Fruit fly (Drosophila melanogaster) whole organism, embryonic: ENCODE results near the gene COX7AL.

Source experiments
- Atf-2 ChIP-seq: fragments of 200-800 bp; sonication (Bioruptor generic); optimal IDR thresholded peaks from 2 replicates; lab custom pipeline; 2016; ENCODE audit warnings: missing biosample characterization, missing genetic modification characterization
- BEAF-32 ChIP-seq: fragments of 200-800 bp; sonication (Bioruptor generic); optimal IDR thresholded peaks from 3 replicates; lab custom pipeline; 2017; ENCODE audit warnings: missing biosample characterization, missing genetic modification characterization, mild to moderate bottlenecking, moderate library complexity, missing genetic modification reagents
- Bgb ChIP-seq: fragments of 200-800 bp; sonication (Bioruptor generic); IDR thresholded peaks from 2 replicates; pipeline ENCODE4 v1.3.6; 2022; ENCODE audit warnings: missing biosample characterization, missing genetic modification characterization; ENCODE audit not compliant: partially characterized antibody
- BtbVII ChIP-seq: fragments of 200-800 bp; sonication (Bioruptor generic); optimal IDR thresholded peaks from 3 replicates; lab custom pipeline; 2017; ENCODE audit warnings: missing biosample characterization, mild to moderate bottlenecking, missing genetic modification characterization
- CG10462 ChIP-seq: fragments of 200-800 bp; sonication (Bioruptor generic); optimal IDR thresholded peaks from 2 replicates; lab custom pipeline; 2016; ENCODE audit warnings: missing biosample characterization, missing genetic modification characterization
- CG11247 ChIP-seq: fragments of 200-800 bp; sonication (Bioruptor generic); IDR thresholded peaks from 2 replicates; pipeline ENCODE4 v1.3.6; 2022; ENCODE audit warnings: missing biosample characterization, missing genetic modification characterization
- CG15011 ChIP-seq: fragments of 200-800 bp; sonication (Bioruptor generic); optimal IDR thresholded peaks from 3 replicates; lab custom pipeline; 2018; ENCODE audit warnings: missing biosample characterization, mild to moderate bottlenecking, missing genetic modification characterization
- CG17361 ChIP-seq: fragments of 200-800 bp; sonication (Bioruptor generic); IDR thresholded peaks from 3 replicates; pipeline ENCODE4 v1.3.6; 2022; ENCODE audit warnings: missing biosample characterization, missing genetic modification characterization
- CG17385 ChIP-seq: fragments of 200-800 bp; sonication (Bioruptor generic); optimal IDR thresholded peaks from 3 replicates; lab custom pipeline; 2018; ENCODE audit warnings: missing biosample characterization, mild to moderate bottlenecking, missing genetic modification characterization
- CG17829 ChIP-seq: fragments of 200-800 bp; optimal IDR thresholded peaks from 2 replicates; lab custom pipeline; 2019; ENCODE audit warnings: missing biosample characterization, mild to moderate bottlenecking, missing genetic modification characterization, moderate library complexity
- CG18011 ChIP-seq: fragments of 200-800 bp; sonication (Bioruptor generic); optimal IDR thresholded peaks from 2 replicates; lab custom pipeline; 2017; ENCODE audit warnings: missing biosample characterization, missing genetic modification characterization, mild to moderate bottlenecking, moderate library complexity, missing genotype
- CG4282 ChIP-seq: fragments of 200-800 bp; sonication (Bioruptor generic); optimal IDR thresholded peaks from 2 replicates; lab custom pipeline; 2016; ENCODE audit warnings: missing biosample characterization, missing genetic modification characterization
- CG43689 ChIP-seq: fragments of 200-800 bp; sonication (Bioruptor generic); IDR thresholded peaks from 2 replicates; pipeline ENCODE4 v1.3.6; 2022; ENCODE audit warnings: missing biosample characterization, missing genetic modification characterization
- CG6272 ChIP-seq: fragments of 200-800 bp; sonication (Bioruptor generic); IDR thresholded peaks from 2 replicates; pipeline ENCODE4 v1.3.6; 2022; ENCODE audit warnings: missing biosample characterization, missing genetic modification characterization
- CG6813 ChIP-seq: fragments of 200-800 bp; sonication (Bioruptor generic); optimal IDR thresholded peaks from 2 replicates; lab custom pipeline; 2017; ENCODE audit warnings: missing biosample characterization, missing genetic modification characterization, mild to moderate bottlenecking, moderate library complexity, missing genetic modification reagents
- CG7928 ChIP-seq: fragments of 200-800 bp; sonication (Bioruptor generic); optimal IDR thresholded peaks from 2 replicates; lab custom pipeline; 2017; ENCODE audit warnings: missing biosample characterization, mild to moderate bottlenecking, missing genetic modification characterization
- CG8359 ChIP-seq: fragments of 200-800 bp; sonication (Bioruptor generic); optimal IDR thresholded peaks from 2 replicates; lab custom pipeline; 2017; ENCODE audit warnings: missing biosample characterization, mild to moderate bottlenecking, missing genetic modification characterization, borderline replicate concordance
- D19B ChIP-seq: fragments of 200-800 bp; sonication (Bioruptor generic); optimal IDR thresholded peaks from 2 replicates; lab custom pipeline; 2017; ENCODE audit warnings: missing biosample characterization, mild to moderate bottlenecking, missing genetic modification characterization
- Dip3 ChIP-seq: fragments of 200-800 bp; sonication (Bioruptor generic); optimal IDR thresholded peaks from 3 replicates; lab custom pipeline; 2016; ENCODE audit warnings: missing biosample characterization, missing genetic modification characterization
- Dll ChIP-seq: fragments of 200-800 bp; sonication (Bioruptor generic); IDR thresholded peaks from 4 replicates; pipeline ENCODE4 v1.3.6; 2022; ENCODE audit warnings: missing biosample characterization, missing genetic modification characterization; ENCODE audit not compliant: partially characterized antibody
- Elba2 ChIP-seq: fragments of 200-800 bp; sonication (Bioruptor generic); optimal IDR thresholded peaks from 3 replicates; lab custom pipeline; 2016; ENCODE audit warnings: missing biosample characterization, missing genetic modification characterization
- Gsc ChIP-seq: fragments of 200-800 bp; sonication (Bioruptor generic); IDR thresholded peaks from 2 replicates; pipeline ENCODE4 v1.3.6; 2022; ENCODE audit warnings: missing biosample characterization, missing genetic modification characterization
- HLH54F ChIP-seq: fragments of 200-800 bp; sonication (Bioruptor generic); optimal IDR thresholded peaks from 3 replicates; lab custom pipeline; 2016; ENCODE audit warnings: missing biosample characterization, missing genetic modification characterization
- Hey ChIP-seq: fragments of 200-800 bp; sonication (Bioruptor generic); optimal IDR thresholded peaks from 3 replicates; lab custom pipeline; 2018; ENCODE audit warnings: missing biosample characterization, mild to moderate bottlenecking, missing genetic modification characterization
- HmgZ ChIP-seq: fragments of 200-800 bp; sonication (Bioruptor generic); optimal IDR thresholded peaks from 2 replicates; lab custom pipeline; 2018; ENCODE audit warnings: missing biosample characterization, mild to moderate bottlenecking, missing genetic modification characterization
- Med ChIP-seq: fragments of 200-800 bp; sonication (Bioruptor generic); peaks from one replicate; lab custom pipeline; 2016; ENCODE audit warnings: missing biosample characterization, missing genetic modification characterization, mild to moderate bottlenecking, inconsistent platforms, moderate library complexity
- Nf-YB ChIP-seq: fragments of 200-800 bp; sonication (Bioruptor generic); optimal IDR thresholded peaks from 3 replicates; lab custom pipeline; 2019; ENCODE audit warnings: missing biosample characterization, mild to moderate bottlenecking, missing genetic modification characterization, moderate library complexity
- Pdp1 ChIP-seq, 2 experiments: fragments of 200-800 bp; sonication (Bioruptor generic); optimal IDR thresholded peaks; 3 replicates each; lab custom pipeline; 2016; ENCODE audit warnings: missing biosample characterization in 2 of 2, missing genetic modification characterization in 2 of 2, mild to moderate bottlenecking in 1 of 2, moderate library complexity in 1 of 2
- ab ChIP-seq: fragments of 200-800 bp; sonication (Bioruptor generic); optimal IDR thresholded peaks from 2 replicates; lab custom pipeline; 2016; ENCODE audit warnings: missing biosample characterization, missing genetic modification characterization
- ap ChIP-seq: fragments of 200-800 bp; sonication (Bioruptor generic); IDR thresholded peaks from 2 replicates; pipeline ENCODE4 v1.3.6; 2022; ENCODE audit warnings: missing biosample characterization, missing genetic modification characterization
- ase ChIP-seq: fragments of 200-800 bp; sonication (Bioruptor generic); IDR thresholded peaks from 3 replicates; pipeline ENCODE4 v1.3.6; 2022; ENCODE audit warnings: missing biosample characterization, missing genetic modification characterization
- cad ChIP-seq: fragments of >200 bp; optimal IDR thresholded peaks from 2 replicates; lab custom pipeline; 2017; ENCODE audit warnings: missing biosample characterization, missing genetic modification characterization
- emc ChIP-seq: fragments of 200-800 bp; sonication (Bioruptor generic); optimal IDR thresholded peaks from 2 replicates; lab custom pipeline; 2016; ENCODE audit warnings: missing biosample characterization, missing genetic modification characterization
- eve ChIP-seq, 2 experiments: fragments of >200 bp; optimal IDR thresholded peaks; 2 replicates each; lab custom pipeline; 2017; ENCODE audit warnings: missing biosample characterization in 2 of 2, missing genetic modification characterization in 2 of 2
- ewg ChIP-seq: fragments of 200-800 bp; sonication (Bioruptor generic); optimal IDR thresholded peaks from 3 replicates; lab custom pipeline; 2017; ENCODE audit warnings: mild to moderate bottlenecking, missing biosample characterization, missing genetic modification reagents, missing genetic modification characterization
- hb ChIP-seq: fragments of 200-800 bp; sonication (Bioruptor generic); IDR thresholded peaks from 3 replicates; pipeline ENCODE4 v1.3.6; 2022; ENCODE audit warnings: missing biosample characterization, missing genetic modification characterization; ENCODE audit not compliant: partially characterized antibody
- nau ChIP-seq: fragments of 200-800 bp; sonication (Bioruptor generic); optimal IDR thresholded peaks from 3 replicates; lab custom pipeline; 2017; ENCODE audit warnings: missing biosample characterization, mild to moderate bottlenecking, missing genetic modification characterization, missing genetic modification reagents
- otp ChIP-seq: fragments of 200-800 bp; sonication (Bioruptor generic); IDR thresholded peaks from 3 replicates; pipeline ENCODE4, ENCODE4 v1.3.6; 2022; ENCODE audit warnings: missing biosample characterization, missing genetic modification characterization
- pfk ChIP-seq: fragments of 200-800 bp; sonication (Bioruptor generic); optimal IDR thresholded peaks from 2 replicates; lab custom pipeline; 2018; ENCODE audit warnings: missing biosample characterization, mild to moderate bottlenecking, missing genetic modification characterization, moderate library complexity
- scrt ChIP-seq: fragments of 200-800 bp; sonication (Bioruptor generic); optimal IDR thresholded peaks from 2 replicates; lab custom pipeline; 2018; ENCODE audit warnings: missing biosample characterization, mild to moderate bottlenecking, missing genetic modification characterization, moderate library complexity
- sens ChIP-seq: fragments of 200-800 bp; sonication (Bioruptor generic); peaks from one replicate; lab custom pipeline; 2016; ENCODE audit warnings: missing biosample characterization, missing genetic modification characterization
- slbo ChIP-seq: fragments of 200-800 bp; sonication (Bioruptor generic); IDR thresholded peaks from 2 replicates; pipeline ENCODE4 v1.3.6; 2022; ENCODE audit warnings: missing biosample characterization, missing genetic modification characterization
- stwl ChIP-seq: fragments of 200-800 bp; sonication (Bioruptor generic); optimal IDR thresholded peaks from 3 replicates; lab custom pipeline; 2018; ENCODE audit warnings: missing biosample characterization, mild to moderate bottlenecking, missing genetic modification characterization, moderate library complexity
- sug ChIP-seq: fragments of 200-800 bp; optimal IDR thresholded peaks from 2 replicates; lab custom pipeline; 2019; ENCODE audit warnings: missing biosample characterization, mild to moderate bottlenecking, missing genetic modification characterization, moderate library complexity
- tap ChIP-seq: fragments of 200-800 bp; optimal IDR thresholded peaks from 3 replicates; lab custom pipeline; 2019; ENCODE audit warnings: missing biosample characterization, mild to moderate bottlenecking, missing genetic modification characterization, moderate library complexity
- tio ChIP-seq: fragments of 200-800 bp; sonication (Bioruptor generic); optimal IDR thresholded peaks from 2 replicates; lab custom pipeline; 2017; ENCODE audit warnings: missing biosample characterization, missing genetic modification characterization, inconsistent platforms

COX7AL gene

dm6 chr3R:8308515-8308959 is 34.9 kb upstream of the COX7AL start, which contains the start of gene tex (continued):
- TF ChIP-seq Pdp1 (GFP tag; optimal IDR thresholded peaks at IDR 0.05; lab: Kevin White, UChicago), result peak in 1 of 2 experiments; percentile 76
- TF ChIP-seq slbo (GFP tag; lab: Robert Waterston, UW), result no peak
- peak; percentile 67 for TF ChIP-seq CG6813 (GFP tag; lab: Kevin White, UChicago)
- no peak for TF ChIP-seq Gsc (GFP tag; lab: Robert Waterston, UW)
- no peak for TF ChIP-seq Atf-2
- no peak for TF ChIP-seq Dip3

- TF ChIP-seq CG15011 (GFP tag; lab: Kevin White, UChicago), result no peak
- peak; percentile 1 for TF ChIP-seq Med (GFP tag; lab: Kevin White, UChicago)
- TF ChIP-seq, all 482 proteins: peak for 1
Observed at dm6 chr3R:8310678-8311077, 32.8 kb upstream of the COX7AL start, which contains the start of gene CG11693. Gene CG11693 (minus strand): TSS chr3R:8310778.

dm6 chr3R:8312037-8312436 is 31.4 kb upstream of the COX7AL start, which contains the start of the genes CG11694 and CG11698:
Gene CG11694 (minus strand): TSS chr3R:8312137.
Gene CG11698 (plus strand): TSS chr3R:8312188.
- TF ChIP-seq hb (no peak), sens (GFP tag; lab: Kevin White, UChicago) (peak; percentile 52), Nf-YB (no peak), tap (tag; lab: Kevin White, UChicago) (no peak), ase (GFP tag; lab: Robert Waterston, UW) (no peak), CG8359 (GFP tag; lab: Kevin White, UChicago) (no peak), Bgb (GFP tag; lab: Robert Waterston, UW) (no peak), D19B (no peak)

- TF ChIP-seq HLH54F (no peak), CG10462 (GFP tag; lab: Kevin White, UChicago) (no peak), BEAF-32 (GFP tag; lab: Kevin White, UChicago) (peak; percentile 80), Elba2 (GFP tag; lab: Kevin White, UChicago) (no peak), nau (GFP tag; lab: Kevin White, UChicago) (no peak), CG43689 (GFP tag; lab: Robert Waterston, UW) (no peak), Dll (peak; percentile 89), cad (GFP tag; lab: Kevin White, UChicago) (no peak), stwl (tag; lab: Kevin White, UChicago) (peak; percentile 30), sug (peak; percentile 19), Hey (tag; lab: Kevin White, UChicago) (no peak), CG11247 (GFP tag; lab: Robert Waterston, UW) (no peak), CG17385 (GFP tag; lab: Kevin White, UChicago) (no peak), CG6272 (GFP tag; lab: Robert Waterston, UW) (no peak), ewg (no peak), tio (GFP tag; lab: Kevin White, UChicago) (no peak), scrt (no peak), eve (GFP tag; optimal IDR thresholded peaks at IDR 0.05; lab: Kevin White, UChicago) (no peak), sens (GFP tag; lab: Kevin White, UChicago) (peak; percentile 60), HmgZ (tag; lab: Kevin White, UChicago) (no peak), otp (GFP tag; lab: Robert Waterston, UW) (no peak), CG17829 (tag; lab: Kevin White, UChicago) (peak; percentile 36), ap (GFP tag; lab: Robert Waterston, UW) (no peak), CG17361 (GFP tag; lab: Robert Waterston, UW) (no peak), CG4282 (GFP tag; lab: Kevin White, UChicago) (no peak), BtbVII (GFP tag; lab: Kevin White, UChicago) (no peak), ab (no peak), CG18011 (no peak), CG7928 (GFP tag; lab: Kevin White, UChicago) (no peak), emc (GFP tag; lab: Kevin White, UChicago) (no peak), pfk (GFP tag; lab: Kevin White, UChicago) (no peak)
Observed at dm6 chr3R:8313038-8313437, 30.4 kb upstream of the COX7AL start, which contains the start of gene CG7483. Gene CG7483 (plus strand): TSS chr3R:8313208.
